Worm (Caenorhabditis elegans): ENCODE results near the gene rgs-4.

The rgs-4 gene

ce11 chrII:12621908-12622566 is 32.5 kb upstream of the rgs-4 start, which contains the start of gene nspe-8 (continued):
- TF ChIP-seq swsn-7 (tag; optimal IDR thresholded peaks at IDR 0.05) (no peak), fos-1 (tag; optimal IDR thresholded peaks at IDR 0.05) (no peak), dsc-1 (tag; optimal IDR thresholded peaks at IDR 0.05) (no peak), unc-130 (tag; optimal IDR thresholded peaks at IDR 0.05) (no peak), dpl-1 (GFP tag; optimal IDR thresholded peaks at IDR 0.05) (peak in 1 of 3 experiments; percentile 34), ets-5 (GFP tag; IDR thresholded peaks at IDR 0.05) (no peak), isw-1 (GFP tag; IDR thresholded peaks at IDR 0.05) (no peak), unc-86 (tag; optimal IDR thresholded peaks at IDR 0.05) (no peak), lin-13 (GFP tag; optimal IDR thresholded peaks at IDR 0.05) (no peak), lin-35 (GFP tag; optimal IDR thresholded peaks at IDR 0.05) (peak in 1 of 2 experiments; percentile 65), mdl-1 (tag; optimal IDR thresholded peaks at IDR 0.05) (peak in 1 of 2 experiments; percentile 15), nhr-28 (tag; optimal IDR thresholded peaks at IDR 0.05) (no peak), mep-1 (tag; optimal IDR thresholded peaks at IDR 0.05) (no peak), aly-2 (tag; optimal IDR thresholded peaks at IDR 0.05) (no peak), nhr-19 (GFP tag; conservative IDR thresholded peaks at IDR 0.05) (peak; percentile 44), nhr-90 (tag; optimal IDR thresholded peaks at IDR 0.05; ENCODE audit: poor library complexity) (peak; percentile 63), fkh-8 (tag; optimal IDR thresholded peaks at IDR 0.05) (no peak), pag-3 (tag; optimal IDR thresholded peaks at IDR 0.05; ENCODE audit: borderline replicate concordance, insufficient read depth) (no peak), ceh-90 (tag; optimal IDR thresholded peaks at IDR 0.05) (no peak), mab-9 (GFP tag; IDR thresholded peaks at IDR 0.05) (no peak), jun-1 (tag; optimal IDR thresholded peaks at IDR 0.05) (no peak), C04F5.9 (tag; optimal IDR thresholded peaks at IDR 0.05) (no peak), sox-4 (tag; optimal IDR thresholded peaks at IDR 0.05) (no peak), pax-3 (tag; optimal IDR thresholded peaks at IDR 0.05) (no peak), alr-1 (tag; optimal IDR thresholded peaks at IDR 0.05; ENCODE audit: borderline replicate concordance) (no peak), nhr-237 (tag; optimal IDR thresholded peaks at IDR 0.05) (no peak), egl-13 (tag; optimal IDR thresholded peaks at IDR 0.05) (no peak), nhr-20 (tag; optimal IDR thresholded peaks at IDR 0.05) (peak; percentile 90), zip-4 (GFP tag; optimal IDR thresholded peaks at IDR 0.05) (no peak), efl-3 (GFP tag; optimal IDR thresholded peaks at IDR 0.05) (no peak), ztf-11 (tag; optimal IDR thresholded peaks at IDR 0.05) (no peak), nhr-85 (tag) (peak; percentile 97), nhr-71 (tag; optimal IDR thresholded peaks at IDR 0.05) (peak; percentile 81), snu-23 (GFP tag; optimal IDR thresholded peaks at IDR 0.05) (peak; percentile 63), efl-1 (optimal IDR thresholded peaks at IDR 0.05) (no peak), efl-1 (GFP tag; optimal IDR thresholded peaks at IDR 0.05 in 1 of 2) (peak in 1 of 2 experiments; percentile 81), hpl-2 (GFP tag; optimal IDR thresholded peaks at IDR 0.05) (no peak), nhr-84 (tag; optimal IDR thresholded peaks at IDR 0.05) (no peak), blmp-1 (tag; optimal IDR thresholded peaks at IDR 0.05) (peak; percentile 38), hlh-4 (tag; optimal IDR thresholded peaks at IDR 0.05) (no peak), elt-2 (tag; optimal IDR thresholded peaks at IDR 0.05) (no peak), grh-1 (GFP tag; IDR thresholded peaks at IDR 0.05) (no peak), vab-15 (tag; optimal IDR thresholded peaks at IDR 0.05) (no peak), sptf-1 (tag; optimal IDR thresholded peaks at IDR 0.05) (no peak), C16A3.4 (tag; optimal IDR thresholded peaks at IDR 0.05) (no peak), Y116A8C.19 (tag; optimal IDR thresholded peaks at IDR 0.05; ENCODE audit: borderline replicate concordance) (no peak)
